Fruit fly (Drosophila melanogaster) whole organism, embryonic: Measurements from ENCODE around the gene Ilp1.

Experiments used
- CG10654 ChIP-seq: fragments of 200-800 bp; sonication (Bioruptor generic); optimal IDR thresholded peaks from 2 replicates; lab custom pipeline; 2016; ENCODE audit warnings: missing biosample characterization, missing genetic modification characterization
- CG11504 ChIP-seq: fragments of 200-800 bp; sonication (Bioruptor generic); optimal IDR thresholded peaks from 3 replicates; lab custom pipeline; 2019; ENCODE audit warnings: missing biosample characterization, mild to moderate bottlenecking, missing genetic modification characterization, moderate library complexity
- CG12071 ChIP-seq: fragments of 200-800 bp; sonication (Bioruptor generic); optimal IDR thresholded peaks from 3 replicates; lab custom pipeline; 2018; ENCODE audit warnings: missing biosample characterization, mild to moderate bottlenecking, missing genetic modification characterization
- CG13287 ChIP-seq: fragments of 200-800 bp; sonication (Bioruptor generic); IDR thresholded peaks from 2 replicates; pipeline ENCODE4 v1.3.6; 2022; ENCODE audit warnings: missing biosample characterization, missing genetic modification characterization; ENCODE audit not compliant: partially characterized antibody
- CG15269 ChIP-seq: fragments of 200-800 bp; sonication (Bioruptor generic); optimal IDR thresholded peaks from 2 replicates; lab custom pipeline; 2018; ENCODE audit warnings: missing biosample characterization, mild to moderate bottlenecking, missing genetic modification characterization, moderate library complexity
- CG1529 ChIP-seq: fragments of 200-800 bp; sonication (Bioruptor generic); optimal IDR thresholded peaks from 3 replicates; lab custom pipeline; 2018; ENCODE audit warnings: missing biosample characterization, missing genetic modification characterization
- CG15479 ChIP-seq: fragments of 200-800 bp; sonication (Bioruptor generic); optimal IDR thresholded peaks from 3 replicates; lab custom pipeline; 2019; ENCODE audit warnings: missing biosample characterization, mild to moderate bottlenecking, missing genetic modification characterization, moderate library complexity
- CG15514 ChIP-seq: fragments of 200-800 bp; sonication (Bioruptor generic); optimal IDR thresholded peaks from 3 replicates; lab custom pipeline; 2017; ENCODE audit warnings: missing biosample characterization, missing genetic modification characterization, mild to moderate bottlenecking, moderate library complexity, missing genetic modification reagents
- CG15696 ChIP-seq: fragments of 200-800 bp; sonication (Bioruptor generic); optimal IDR thresholded peaks from 2 replicates; lab custom pipeline; 2019; ENCODE audit warnings: missing biosample characterization, mild to moderate bottlenecking, missing genetic modification characterization, moderate library complexity
- CG16815 ChIP-seq: fragments of 200-800 bp; sonication (Bioruptor generic); optimal IDR thresholded peaks from 3 replicates; lab custom pipeline; 2017; ENCODE audit warnings: missing biosample characterization, mild to moderate bottlenecking, missing genetic modification characterization
- CG17328 ChIP-seq: fragments of 200-800 bp; sonication (Bioruptor generic); IDR thresholded peaks from 2 replicates; pipeline ENCODE4 v1.3.6; 2022; ENCODE audit warnings: missing biosample characterization, missing genetic modification characterization
- CG17612 ChIP-seq: fragments of 200-800 bp; sonication (Bioruptor generic); IDR thresholded peaks from 2 replicates; pipeline ENCODE4 v1.3.6; 2022; ENCODE audit warnings: missing biosample characterization, missing genetic modification characterization
- CG30431 ChIP-seq: fragments of 200-800 bp; sonication (Bioruptor generic); optimal IDR thresholded peaks from 2 replicates; lab custom pipeline; 2017; ENCODE audit warnings: missing biosample characterization, missing genetic modification characterization
- CG32532 ChIP-seq: fragments of 200-800 bp; sonication (Bioruptor generic); IDR thresholded peaks from 2 replicates; pipeline ENCODE4 v1.3.6; 2022; ENCODE audit warnings: missing biosample characterization, missing genetic modification characterization
- CG3726 ChIP-seq: fragments of 200-800 bp; sonication (Bioruptor generic); IDR thresholded peaks from 3 replicates; pipeline ENCODE4, ENCODE4 v1.3.6; 2022; ENCODE audit warnings: missing biosample characterization, missing genetic modification characterization
- CG4404 ChIP-seq: fragments of 200-800 bp; sonication (Bioruptor generic); IDR thresholded peaks from 2 replicates; pipeline ENCODE4 v1.3.6; 2022; ENCODE audit warnings: missing biosample characterization, missing genetic modification characterization
- CG6689 ChIP-seq: fragments of 200-800 bp; sonication (Bioruptor generic); IDR thresholded peaks from 2 replicates; pipeline ENCODE4 v1.3.6; 2022; ENCODE audit warnings: missing biosample characterization, missing genetic modification characterization
- CG8089 ChIP-seq: fragments of 200-800 bp; sonication (Bioruptor generic); optimal IDR thresholded peaks from 3 replicates; lab custom pipeline; 2016; ENCODE audit warnings: missing biosample characterization, missing genetic modification characterization
- CG8281 ChIP-seq: fragments of 200-800 bp; sonication (Bioruptor generic); optimal IDR thresholded peaks from 2 replicates; lab custom pipeline; 2018; ENCODE audit warnings: missing biosample characterization, mild to moderate bottlenecking, missing genetic modification characterization, moderate library complexity
- CG8924 ChIP-seq: fragments of 200-800 bp; optimal IDR thresholded peaks from 3 replicates; lab custom pipeline; 2019; ENCODE audit warnings: missing biosample characterization, mild to moderate bottlenecking, missing genetic modification characterization, moderate library complexity
- CG9817 ChIP-seq: fragments of 200-800 bp; sonication (Bioruptor generic); optimal IDR thresholded peaks from 2 replicates; lab custom pipeline; 2018; ENCODE audit warnings: missing biosample characterization, mild to moderate bottlenecking, missing genetic modification characterization, moderate library complexity
- CG9932 ChIP-seq: fragments of 200-800 bp; sonication (Bioruptor generic); IDR thresholded peaks from 2 replicates; pipeline ENCODE4 v1.3.6; 2022; ENCODE audit warnings: missing biosample characterization, missing genetic modification characterization
- Deaf1 ChIP-seq: fragments of 200-800 bp; optimal IDR thresholded peaks from 3 replicates; lab custom pipeline; 2019; ENCODE audit warnings: missing biosample characterization, mild to moderate bottlenecking, missing genetic modification characterization, moderate library complexity
- Doc3 ChIP-seq: fragments of 200-800 bp; sonication (Bioruptor generic); IDR thresholded peaks from 3 replicates; pipeline ENCODE4 v1.3.6; 2022; ENCODE audit warnings: missing biosample characterization, missing genetic modification characterization; ENCODE audit not compliant: partially characterized antibody
- Eip74EF ChIP-seq, 2 experiments: fragments of 200-800 bp in 1 of 2; fragments of >200 bp in 1 of 2; sonication (Bioruptor generic) in 1 of 2; optimal IDR thresholded peaks; 2 replicates each; lab custom pipeline; 2017 to 2019; ENCODE audit warnings: missing biosample characterization in 2 of 2, missing genetic modification characterization in 2 of 2, mild to moderate bottlenecking in 1 of 2, moderate library complexity in 1 of 2
- Fer1 ChIP-seq: fragments of 200-800 bp; sonication (Bioruptor generic); optimal IDR thresholded peaks from 2 replicates; lab custom pipeline; 2017; ENCODE audit warnings: missing biosample characterization, mild to moderate bottlenecking, missing genetic modification characterization
- Gug ChIP-seq: fragments of 200-800 bp; sonication (Bioruptor generic); IDR thresholded peaks from 4 replicates; pipeline ENCODE4 v1.3.6; 2022; ENCODE audit warnings: missing biosample characterization, missing genetic modification characterization
- HLHmδ ChIP-seq: fragments of 200-800 bp; sonication (Bioruptor generic); optimal IDR thresholded peaks from 2 replicates; lab custom pipeline; 2018; ENCODE audit warnings: missing biosample characterization, mild to moderate bottlenecking, missing genetic modification characterization, moderate library complexity
- Lhr ChIP-seq: fragments of 200-800 bp; sonication (Bioruptor generic); optimal IDR thresholded peaks from 3 replicates; lab custom pipeline; 2017; ENCODE audit warnings: mild to moderate bottlenecking, missing biosample characterization, missing genetic modification reagents, missing genetic modification characterization
- Mes4 ChIP-seq: fragments of 200-800 bp; sonication (Bioruptor generic); optimal IDR thresholded peaks from 2 replicates; lab custom pipeline; 2016; ENCODE audit warnings: missing biosample characterization, missing genetic modification characterization
- NC2α ChIP-seq: fragments of 200-800 bp; sonication (Bioruptor generic); optimal IDR thresholded peaks from 2 replicates; lab custom pipeline; 2016; ENCODE audit warnings: missing biosample characterization, missing genetic modification characterization
- Oaz ChIP-seq: fragments of 200-800 bp; sonication (Bioruptor generic); IDR thresholded peaks from 2 replicates; pipeline ENCODE4 v1.3.6; 2022; ENCODE audit warnings: missing biosample characterization, missing genetic modification characterization
- Ravus ChIP-seq: fragments of 200-800 bp; sonication (Bioruptor generic); IDR thresholded peaks from 2 replicates; pipeline ENCODE4 v1.3.6; 2022; ENCODE audit warnings: missing biosample characterization, missing genetic modification characterization
- Sry-δ ChIP-seq: fragments of 200-800 bp; sonication (Bioruptor generic); optimal IDR thresholded peaks from 2 replicates; lab custom pipeline; 2016; ENCODE audit warnings: missing biosample characterization, missing genetic modification characterization
- Tbp ChIP-seq: fragments of >200 bp; optimal IDR thresholded peaks from 2 replicates; lab custom pipeline; 2018; ENCODE audit warnings: missing biosample characterization, missing genetic modification characterization
- Xrp1 ChIP-seq: fragments of 200-800 bp; sonication (Bioruptor generic); IDR thresholded peaks from 2 replicates; pipeline ENCODE4 v1.3.6; 2022; ENCODE audit warnings: missing biosample characterization, missing genetic modification characterization
- bigmax ChIP-seq: fragments of 200-800 bp; sonication (Bioruptor generic); optimal IDR thresholded peaks from 2 replicates; lab custom pipeline; 2018; ENCODE audit warnings: missing biosample characterization, mild to moderate bottlenecking, missing genetic modification characterization
- cwo ChIP-seq: fragments of 200-800 bp; sonication (Bioruptor generic); optimal IDR thresholded peaks from 3 replicates; lab custom pipeline; 2017; ENCODE audit warnings: missing biosample characterization, missing genetic modification characterization, mild to moderate bottlenecking, moderate library complexity, missing genetic modification reagents
- gfzf ChIP-seq: fragments of 200-800 bp; sonication (Bioruptor generic); optimal IDR thresholded peaks from 2 replicates; lab custom pipeline; 2016; ENCODE audit warnings: missing biosample characterization, mild to moderate bottlenecking, missing genetic modification characterization, moderate library complexity
- hbn ChIP-seq: fragments of 200-800 bp; sonication (Bioruptor generic); IDR thresholded peaks from 2 replicates; pipeline ENCODE4 v1.3.6; 2022; ENCODE audit warnings: missing biosample characterization, missing genetic modification characterization; ENCODE audit not compliant: partially characterized antibody
- her ChIP-seq: fragments of 200-800 bp; sonication (Bioruptor generic); optimal IDR thresholded peaks from 2 replicates; lab custom pipeline; 2016; ENCODE audit warnings: missing biosample characterization, missing genetic modification characterization
- kay ChIP-seq: fragments of 200-800 bp; sonication (Bioruptor generic); optimal IDR thresholded peaks from 2 replicates; lab custom pipeline; 2016; ENCODE audit warnings: missing biosample characterization, missing genetic modification characterization
- lmd ChIP-seq: fragments of 200-800 bp; sonication (Bioruptor generic); IDR thresholded peaks from 2 replicates; pipeline ENCODE4 v1.3.6; 2022; ENCODE audit warnings: missing biosample characterization, missing genetic modification characterization
- nerfin-2 ChIP-seq: fragments of 200-800 bp; sonication (Bioruptor generic); IDR thresholded peaks from 2 replicates; pipeline ENCODE4 v1.3.6; 2022; ENCODE audit warnings: missing biosample characterization, missing genetic modification characterization; ENCODE audit not compliant: partially characterized antibody
- run ChIP-seq: fragments of 200-800 bp; sonication (Bioruptor generic); optimal IDR thresholded peaks from 3 replicates; lab custom pipeline; 2018; ENCODE audit warnings: missing biosample characterization, mild to moderate bottlenecking, missing genetic modification characterization
- sim ChIP-seq: fragments of 200-800 bp; sonication (Bioruptor generic); IDR thresholded peaks from 2 replicates; pipeline ENCODE4 v1.3.6; 2022; ENCODE audit warnings: missing biosample characterization, missing genetic modification characterization
- sima ChIP-seq: fragments of 200-800 bp; sonication (Bioruptor generic); optimal IDR thresholded peaks from 2 replicates; lab custom pipeline; 2016; ENCODE audit warnings: missing biosample characterization, missing genetic modification characterization
- sna ChIP-seq: fragments of 200-800 bp; sonication (Bioruptor generic); IDR thresholded peaks from 2 replicates; pipeline ENCODE4 v1.3.6; 2022; ENCODE audit warnings: missing biosample characterization, missing genetic modification characterization; ENCODE audit not compliant: partially characterized antibody
- trh ChIP-seq: fragments of 200-800 bp; sonication (Bioruptor generic); optimal IDR thresholded peaks from 2 replicates; lab custom pipeline; 2016; ENCODE audit warnings: missing biosample characterization, missing genetic modification characterization
- unpg ChIP-seq: fragments of 200-800 bp; sonication (Bioruptor generic); optimal IDR thresholded peaks from 3 replicates; lab custom pipeline; 2018; ENCODE audit warnings: missing biosample characterization, mild to moderate bottlenecking, missing genetic modification characterization, moderate library complexity
- vvl ChIP-seq: fragments of 200-800 bp; sonication (Bioruptor generic); IDR thresholded peaks from 2 replicates; pipeline ENCODE4 v1.3.6; 2022; ENCODE audit warnings: missing biosample characterization, missing genetic modification characterization

Gene Ilp1

dm6 chr3L:9838534-9838933 is 40.3 kb downstream of the Ilp1 start, which contains the start of gene Cdk8 (continued):
- no peak for TF ChIP-seq trh
- no peak for TF ChIP-seq CG17612 (GFP tag; lab: Robert Waterston, UW)
- no peak; the same call in 1 of the 2 replicates for TF ChIP-seq lmd (GFP tag; lab: Robert Waterston, UW)
- no peak for TF ChIP-seq Oaz (GFP tag; lab: Robert Waterston, UW)
- TF ChIP-seq CG9932 (GFP tag; lab: Robert Waterston, UW) = peak; percentile 77
- TF ChIP-seq CG12071 (GFP tag; lab: Kevin White, UChicago) = no peak
- no peak for TF ChIP-seq CG6689 (GFP tag; lab: Robert Waterston, UW)
- no peak for TF ChIP-seq CG30431 (GFP tag; lab: Kevin White, UChicago)
- TF ChIP-seq CG10654 (GFP tag; lab: Kevin White, UChicago) = no peak
- TF ChIP-seq CG3726 (GFP tag; lab: Robert Waterston, UW) = no peak
- TF ChIP-seq vvl (GFP tag; lab: Robert Waterston, UW) = peak; percentile 56; the same call in 1 of the 2 replicates
- TF ChIP-seq Fer1 (GFP tag; lab: Kevin White, UChicago) = peak; percentile 7
- TF ChIP-seq CG8924 (tag; lab: Kevin White, UChicago) = no peak
- no peak for TF ChIP-seq sim
- no peak for TF ChIP-seq hbn (GFP tag; lab: Robert Waterston, UW)
- no peak for TF ChIP-seq CG11504 (tag; lab: Kevin White, UChicago)
- no peak; the same call in 1 of the 2 replicates for TF ChIP-seq CG17328
- TF ChIP-seq Lhr (GFP tag; lab: Kevin White, UChicago) = no peak
- TF ChIP-seq Deaf1 (tag; lab: Kevin White, UChicago) = no peak
- TF ChIP-seq bigmax (GFP tag; lab: Kevin White, UChicago) = no peak
- no peak for TF ChIP-seq sima (GFP tag; lab: Kevin White, UChicago)
- peak; percentile 38 for TF ChIP-seq unpg
- TF ChIP-seq kay (GFP tag; lab: Kevin White, UChicago) = no peak
- TF ChIP-seq CG1529 = no peak
- no peak for TF ChIP-seq nerfin-2 (GFP tag; lab: Robert Waterston, UW)
- TF ChIP-seq CG32532 (GFP tag; lab: Robert Waterston, UW) = peak; percentile 64
- TF ChIP-seq CG15514 (GFP tag; lab: Kevin White, UChicago) = peak; percentile 39
- no peak for TF ChIP-seq CG4404
- peak; percentile 39 for TF ChIP-seq Sry-δ
- no peak for TF ChIP-seq her (GFP tag; lab: Kevin White, UChicago)
- TF ChIP-seq Eip74EF (GFP tag; optimal IDR thresholded peaks at IDR 0.05; lab: Kevin White, UChicago) = no peak
- peak; percentile 13 for TF ChIP-seq CG15696 (tag; lab: Kevin White, UChicago)
- no peak for TF ChIP-seq run (tag; lab: Kevin White, UChicago)
- no peak for TF ChIP-seq Doc3 (GFP tag; lab: Robert Waterston, UW)
- TF ChIP-seq CG9817 = peak; percentile 34
- no peak for TF ChIP-seq sna (GFP tag; lab: Robert Waterston, UW)
- no peak for TF ChIP-seq CG16815 (GFP tag; lab: Kevin White, UChicago)
- TF ChIP-seq gfzf (GFP tag; lab: Kevin White, UChicago) = no peak
- no peak for TF ChIP-seq CG8281 (tag; lab: Kevin White, UChicago)
- TF ChIP-seq CG15479 = no peak
- no peak for TF ChIP-seq CG8089
- no peak for TF ChIP-seq Ravus
- TF ChIP-seq CG13287 (GFP tag; lab: Robert Waterston, UW) = peak; percentile 10; the same call in 1 of the 2 replicates
- no peak; the same call in 3 of the 4 replicates for TF ChIP-seq Gug
- TF ChIP-seq Tbp (GFP tag; lab: Kevin White, UChicago) = no peak
- TF ChIP-seq Xrp1 = peak; percentile 17; the same call in 1 of the 2 replicates
- TF ChIP-seq CG15269 (tag; lab: Kevin White, UChicago) = peak; percentile 52
- no peak for TF ChIP-seq HLHmδ (GFP tag; lab: Kevin White, UChicago)
- TF ChIP-seq cwo = no peak
- TF ChIP-seq NC2α (GFP tag; lab: Kevin White, UChicago) = no peak
- TF ChIP-seq Mes4 = no peak
